Worm (Caenorhabditis elegans) whole organism, young adult: ENCODE results near the gene C47A4.5.

Source experiments
- die-1 ChIP-seq: sonication (generic microtip); optimal IDR thresholded peaks from 2 replicates; lab custom pipeline; 2016; ENCODE audit warnings: missing genotype, mild to moderate bottlenecking, missing genetic modification characterization, missing compliant biosample characterization
- madf-3 ChIP-seq: fragments of 200-800 bp; sonication (Bioruptor generic); IDR thresholded peaks from 2 replicates; pipeline ENCODE4 v1.3.6; 2022; ENCODE audit warnings: missing genetic modification reagents, missing genetic modification characterization, missing compliant biosample characterization

- no peak for TF ChIP-seq die-1
- no peak for TF ChIP-seq madf-3 (GFP tag; lab: Robert Waterston, UW)
Observed at ce11 chrIV:13721000-13721399, 24.5 kb upstream of the C47A4.5 start.
